Fruit fly (Drosophila melanogaster): ENCODE results near the gene Pex12.

Pex12 gene

DNA sequence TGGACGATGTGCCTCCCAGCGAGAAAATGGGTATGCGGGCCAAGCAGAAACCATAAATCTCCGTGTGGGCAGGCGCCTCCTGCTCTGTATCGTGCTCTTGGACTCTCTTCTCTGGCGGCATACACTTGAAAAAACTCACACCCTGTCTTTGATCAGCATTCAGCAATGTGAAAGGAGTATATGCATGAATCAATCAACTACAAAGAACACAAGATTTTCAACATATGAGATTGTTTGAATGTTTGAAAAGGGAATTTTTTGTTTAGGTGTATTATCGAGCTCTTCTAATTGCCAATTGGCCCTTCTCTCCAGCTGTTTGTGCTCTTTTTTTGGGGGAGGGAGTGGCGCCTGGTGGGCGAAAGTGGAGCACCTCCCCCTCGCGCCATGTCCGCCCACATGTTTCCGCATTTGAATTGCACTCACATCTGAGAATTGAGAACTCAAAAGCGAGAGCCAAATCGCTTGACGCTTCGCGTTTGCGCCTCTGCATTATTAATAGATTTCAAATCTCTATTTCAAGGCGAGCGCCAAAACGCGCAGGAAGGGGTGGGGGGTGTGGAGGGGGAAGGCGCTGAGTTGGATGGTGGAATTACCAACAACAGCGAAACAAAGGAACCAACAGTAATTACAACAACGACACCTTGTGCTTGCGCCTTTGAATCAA, 29.7 kb downstream of the Pex12 start (continued):
- TF ChIP-seq Fer3 (tag; optimal IDR thresholded peaks at IDR 0.05) (peak; percentile 91), Ada2b (GFP tag; IDR thresholded peaks at IDR 0.05) (peak; percentile 88), Rx (GFP tag; IDR thresholded peaks at IDR 0.05) (peak; percentile 88), CG14710 (tag; optimal IDR thresholded peaks at IDR 0.05) (peak; percentile 55), dmrt11E (tag; optimal IDR thresholded peaks at IDR 0.05) (peak; percentile 35), amos (GFP tag; IDR thresholded peaks at IDR 0.05; ENCODE audit: partially characterized antibody) (no peak), CG7745 (tag; optimal IDR thresholded peaks at IDR 0.05) (no peak), esg (GFP tag; conservative IDR thresholded peaks at IDR 0.05) (peak; percentile 82), crp (GFP tag; optimal IDR thresholded peaks at IDR 0.05) (peak in 1 of 2 experiments; percentile 64), CG1603 (tag; optimal IDR thresholded peaks at IDR 0.05) (peak; percentile 94), CG2889 (GFP tag; IDR thresholded peaks at IDR 0.05) (peak; percentile 84), CG15479 (GFP tag; optimal IDR thresholded peaks at IDR 0.05) (no peak), lbe (GFP tag; optimal IDR thresholded peaks at IDR 0.05) (peak; percentile 26), CG43689 (GFP tag; IDR thresholded peaks at IDR 0.05) (peak; percentile 76), CG12104 (GFP tag; optimal IDR thresholded peaks at IDR 0.05) (peak; percentile 64), Max (GFP tag; optimal IDR thresholded peaks at IDR 0.05) (peak; percentile 62), CG12391 (tag; optimal IDR thresholded peaks at IDR 0.05) (peak; percentile 84), ind (GFP tag; optimal IDR thresholded peaks at IDR 0.05) (peak; percentile 89), CG11695 (GFP tag; IDR thresholded peaks at IDR 0.05) (peak; percentile 83), peb (GFP tag; IDR thresholded peaks at IDR 0.05) (peak; percentile 70), repo (GFP tag; optimal IDR thresholded peaks at IDR 0.05) (peak; percentile 80), stc (GFP tag; IDR thresholded peaks at IDR 0.05) (peak; percentile 88), CG11504 (tag; optimal IDR thresholded peaks at IDR 0.05) (peak; percentile 88), NK7.1 (GFP tag; optimal IDR thresholded peaks at IDR 0.05) (peak; percentile 83), caup (GFP tag; optimal IDR thresholded peaks at IDR 0.05; ENCODE audit: severe bottlenecking) (peak; percentile 82), CG15696 (tag; optimal IDR thresholded peaks at IDR 0.05) (peak; percentile 31), aop (GFP tag; IDR thresholded peaks at IDR 0.05) (peak; percentile 67; the same call in 1 of the 2 replicates), Nf-YB (GFP tag; optimal IDR thresholded peaks at IDR 0.05) (peak; percentile 73), CG5245 (GFP tag; optimal IDR thresholded peaks at IDR 0.05) (peak; percentile 71), CG13894 (tag; optimal IDR thresholded peaks at IDR 0.05) (peak; percentile 48), dan (GFP tag; IDR thresholded peaks at IDR 0.05) (no peak), CG30431 (GFP tag; optimal IDR thresholded peaks at IDR 0.05) (peak; percentile 75), CG11085 (GFP tag; IDR thresholded peaks at IDR 0.05) (peak; percentile 76), Nf-YA (GFP tag; IDR thresholded peaks at IDR 0.05) (peak; percentile 87), trh (GFP tag; optimal IDR thresholded peaks at IDR 0.05) (peak; percentile 51), pros (GFP tag; optimal IDR thresholded peaks at IDR 0.05) (no peak), chm (GFP tag; IDR thresholded peaks at IDR 0.05) (peak; percentile 89), ro (GFP tag; IDR thresholded peaks at IDR 0.05) (peak; percentile 78), ttk (GFP tag; IDR thresholded peaks at IDR 0.05) (peak; percentile 86), ci (GFP tag; IDR thresholded peaks at IDR 0.05) (peak; percentile 97), en (GFP tag; optimal IDR thresholded peaks at IDR 0.05) (peak; percentile 78), bcd (GFP tag; optimal IDR thresholded peaks at IDR 0.05) (peak; percentile 86), CTCF (GFP tag; optimal IDR thresholded peaks at IDR 0.05) (peak; percentile 50), Hmr (GFP tag; optimal IDR thresholded peaks at IDR 0.05) (peak; percentile 89), CG7372 (GFP tag; IDR thresholded peaks at IDR 0.05) (peak; percentile 87), prd (optimal IDR thresholded peaks at IDR 0.05) (no peak), prd (GFP tag; IDR thresholded peaks at IDR 0.05) (peak; percentile 91), CG2129 (GFP tag; IDR thresholded peaks at IDR 0.05; ENCODE audit: partially characterized antibody) (no peak), CG3163 (GFP tag; optimal IDR thresholded peaks at IDR 0.05) (peak; percentile 86), zen2 (GFP tag; IDR thresholded peaks at IDR 0.05; ENCODE audit: partially characterized antibody) (no peak)
